Fruit fly (Drosophila melanogaster) whole organism, embryonic: Measurements from ENCODE around the gene Mrp5.

ENCODE experiments used
- ATbp ChIP-seq: fragments of 200-800 bp; sonication (Bioruptor generic); optimal IDR thresholded peaks from 2 replicates; lab custom pipeline; 2017; ENCODE audit warnings: missing biosample characterization, mild to moderate bottlenecking, missing genetic modification characterization, missing genetic modification reagents
- Aef1 ChIP-seq: fragments of 200-800 bp; sonication (Bioruptor generic); IDR thresholded peaks from 3 replicates; pipeline ENCODE4 v1.3.6; 2022; ENCODE audit warnings: missing biosample characterization, missing genetic modification characterization
- CG10209 ChIP-seq: fragments of 200-800 bp; sonication (Bioruptor generic); optimal IDR thresholded peaks from 3 replicates; lab custom pipeline; 2017; ENCODE audit warnings: missing biosample characterization, mild to moderate bottlenecking, missing genetic modification characterization, missing genetic modification reagents
- CG10462 ChIP-seq: fragments of 200-800 bp; sonication (Bioruptor generic); optimal IDR thresholded peaks from 2 replicates; lab custom pipeline; 2016; ENCODE audit warnings: missing biosample characterization, missing genetic modification characterization
- CG13287 ChIP-seq: fragments of 200-800 bp; sonication (Bioruptor generic); IDR thresholded peaks from 2 replicates; pipeline ENCODE4 v1.3.6; 2022; ENCODE audit warnings: missing biosample characterization, missing genetic modification characterization; ENCODE audit not compliant: partially characterized antibody
- CG13624 ChIP-seq: fragments of 200-800 bp; sonication (Bioruptor generic); optimal IDR thresholded peaks from 2 replicates; lab custom pipeline; 2016; ENCODE audit warnings: missing biosample characterization, missing genetic modification characterization
- CG14710 ChIP-seq: fragments of 200-800 bp; sonication (Bioruptor generic); optimal IDR thresholded peaks from 3 replicates; lab custom pipeline; 2019; ENCODE audit warnings: missing biosample characterization, mild to moderate bottlenecking, missing genetic modification characterization, moderate library complexity
- CG16815 ChIP-seq: fragments of 200-800 bp; sonication (Bioruptor generic); optimal IDR thresholded peaks from 3 replicates; lab custom pipeline; 2017; ENCODE audit warnings: missing biosample characterization, mild to moderate bottlenecking, missing genetic modification characterization
- CG16863 ChIP-seq: fragments of 200-800 bp; sonication (Bioruptor generic); optimal IDR thresholded peaks from 3 replicates; lab custom pipeline; 2016; ENCODE audit warnings: missing biosample characterization, missing genetic modification characterization
- CG2129 ChIP-seq: fragments of 200-800 bp; sonication (Bioruptor generic); IDR thresholded peaks from 2 replicates; pipeline ENCODE4 v1.3.6; 2022; ENCODE audit warnings: missing biosample characterization, missing genetic modification characterization; ENCODE audit not compliant: partially characterized antibody
- CG2199 ChIP-seq: fragments of 200-800 bp; sonication (Bioruptor generic); IDR thresholded peaks from 3 replicates; pipeline ENCODE4 v1.3.6; 2022; ENCODE audit warnings: missing biosample characterization, missing genetic modification characterization
- CG31224 ChIP-seq: fragments of 200-800 bp; sonication (Bioruptor generic); IDR thresholded peaks from 2 replicates; pipeline ENCODE4 v1.3.6; 2022; ENCODE audit warnings: missing biosample characterization, missing genetic modification characterization
- CG32772 ChIP-seq: fragments of 200-800 bp; sonication (Bioruptor generic); IDR thresholded peaks from 2 replicates; pipeline ENCODE4 v1.3.6; 2022; ENCODE audit warnings: missing biosample characterization, missing genetic modification characterization
- CG34422 ChIP-seq: fragments of 200-800 bp; sonication (Bioruptor generic); IDR thresholded peaks from 3 replicates; pipeline ENCODE4 v1.3.6; 2022; ENCODE audit warnings: missing biosample characterization, missing genetic modification characterization
- CG43689 ChIP-seq: fragments of 200-800 bp; sonication (Bioruptor generic); IDR thresholded peaks from 2 replicates; pipeline ENCODE4 v1.3.6; 2022; ENCODE audit warnings: missing biosample characterization, missing genetic modification characterization
- CG7271 ChIP-seq: fragments of 200-800 bp; sonication (Bioruptor generic); optimal IDR thresholded peaks from 2 replicates; lab custom pipeline; 2018; ENCODE audit warnings: missing biosample characterization, mild to moderate bottlenecking, missing genetic modification characterization, moderate library complexity
- CG7556 ChIP-seq: fragments of 200-800 bp; sonication (Bioruptor generic); optimal IDR thresholded peaks from 2 replicates; lab custom pipeline; 2017; ENCODE audit warnings: missing biosample characterization, mild to moderate bottlenecking, missing genetic modification characterization
- CG7839 ChIP-seq: fragments of 200-800 bp; sonication (Bioruptor generic); optimal IDR thresholded peaks from 3 replicates; lab custom pipeline; 2018; ENCODE audit warnings: missing biosample characterization, mild to moderate bottlenecking, missing genetic modification characterization, moderate library complexity
- CG7963 ChIP-seq: fragments of 200-800 bp; sonication (Bioruptor generic); IDR thresholded peaks from 3 replicates; pipeline ENCODE4 v1.3.6; 2022; ENCODE audit warnings: missing biosample characterization, missing genetic modification characterization; ENCODE audit not compliant: partially characterized antibody
- Doc2 ChIP-seq: fragments of 200-800 bp; sonication (Bioruptor generic); IDR thresholded peaks from 2 replicates; pipeline ENCODE4 v1.3.6; 2022; ENCODE audit warnings: missing biosample characterization, missing genetic modification characterization
- E2f1 ChIP-seq: fragments of 200-800 bp; sonication (Bioruptor generic); IDR thresholded peaks from 2 replicates; pipeline ENCODE4 v1.3.6; 2022; ENCODE audit warnings: missing biosample characterization, missing genetic modification characterization
- Fer2 ChIP-seq: fragments of 200-800 bp; sonication (Bioruptor generic); optimal IDR thresholded peaks from 2 replicates; lab custom pipeline; 2018; ENCODE audit warnings: missing biosample characterization, mild to moderate bottlenecking, missing genetic modification characterization, moderate library complexity
- HHEX ChIP-seq: fragments of 200-800 bp; sonication (Bioruptor generic); optimal IDR thresholded peaks from 3 replicates; lab custom pipeline; 2017; ENCODE audit warnings: missing biosample characterization, mild to moderate bottlenecking, missing genetic modification characterization, missing genetic modification reagents
- Hand ChIP-seq: fragments of 200-800 bp; sonication (Bioruptor generic); optimal IDR thresholded peaks from 2 replicates; lab custom pipeline; 2017; ENCODE audit warnings: mild to moderate bottlenecking, missing biosample characterization, missing genetic modification reagents, missing genetic modification characterization
- Hr51 ChIP-seq, 2 experiments: fragments of 200-800 bp; sonication (Bioruptor generic); optimal IDR thresholded peaks; 2 replicates in 1 of 2; 3 replicates in 1 of 2; lab custom pipeline; 2016 to 2018; ENCODE audit warnings: missing biosample characterization in 2 of 2, missing genetic modification characterization in 2 of 2, mild to moderate bottlenecking in 1 of 2, moderate library complexity in 1 of 2
- Lhr ChIP-seq: fragments of 200-800 bp; sonication (Bioruptor generic); optimal IDR thresholded peaks from 3 replicates; lab custom pipeline; 2017; ENCODE audit warnings: mild to moderate bottlenecking, missing biosample characterization, missing genetic modification reagents, missing genetic modification characterization
- MBD-R2 ChIP-seq: fragments of 200-800 bp; sonication (Bioruptor generic); IDR thresholded peaks from 2 replicates; pipeline ENCODE4 v1.3.6; 2022; ENCODE audit warnings: missing biosample characterization, missing genetic modification characterization
- NFAT ChIP-seq: fragments of 200-800 bp; sonication (Bioruptor generic); IDR thresholded peaks from 2 replicates; pipeline ENCODE4 v1.3.6; 2022; ENCODE audit warnings: missing biosample characterization, missing genetic modification characterization
- NK7.1 ChIP-seq: fragments of 200-800 bp; sonication (Bioruptor generic); optimal IDR thresholded peaks from 3 replicates; lab custom pipeline; 2016; ENCODE audit warnings: missing biosample characterization, missing genetic modification characterization
- Optix ChIP-seq: fragments of 200-800 bp; sonication (Bioruptor generic); IDR thresholded peaks from 3 replicates; pipeline ENCODE4 v1.3.6; 2022; ENCODE audit warnings: missing biosample characterization, missing genetic modification characterization
- Taf1 ChIP-seq: fragments of 200-800 bp; sonication (Bioruptor generic); IDR thresholded peaks from 2 replicates; pipeline ENCODE4 v1.3.6; 2022; ENCODE audit warnings: missing biosample characterization, missing genetic modification characterization
- YL-1 ChIP-seq: fragments of 200-800 bp; sonication (Bioruptor generic); optimal IDR thresholded peaks from 3 replicates; lab custom pipeline; 2017; ENCODE audit warnings: missing biosample characterization, mild to moderate bottlenecking, missing genetic modification characterization
- ab ChIP-seq: fragments of 200-800 bp; sonication (Bioruptor generic); optimal IDR thresholded peaks from 2 replicates; lab custom pipeline; 2016; ENCODE audit warnings: missing biosample characterization, missing genetic modification characterization
- ara ChIP-seq: fragments of 200-800 bp; sonication (Bioruptor generic); IDR thresholded peaks from 2 replicates; pipeline ENCODE4 v1.3.6; 2022; ENCODE audit warnings: missing biosample characterization, missing genetic modification characterization
- ash1 ChIP-seq: fragments of 200-800 bp; sonication (Bioruptor generic); optimal IDR thresholded peaks from 2 replicates; lab custom pipeline; 2018; ENCODE audit warnings: missing biosample characterization, mild to moderate bottlenecking, missing genetic modification characterization
- br ChIP-seq: fragments of >200 bp; optimal IDR thresholded peaks from 2 replicates; lab custom pipeline; 2017
- crol ChIP-seq: fragments of 200-800 bp; sonication (Bioruptor generic); IDR thresholded peaks from 2 replicates; pipeline ENCODE4 v1.3.6; 2022; ENCODE audit warnings: missing biosample characterization, missing genetic modification characterization
- fu2 ChIP-seq: fragments of 200-800 bp; sonication (Bioruptor generic); optimal IDR thresholded peaks from 2 replicates; lab custom pipeline; 2016; ENCODE audit warnings: missing biosample characterization, missing genetic modification characterization
- hkb ChIP-seq, 2 experiments: fragments of 200-800 bp in 1 of 2; fragments of >200 bp in 1 of 2; sonication (Bioruptor generic) in 1 of 2; IDR thresholded peaks in 1 of 2; optimal IDR thresholded peaks in 1 of 2; 2 replicates each; pipeline versions ENCODE4 v1.3.6 to Lab custom; 2017 to 2022; ENCODE audit warnings: missing biosample characterization in 1 of 2, missing genetic modification characterization in 1 of 2
- knrl ChIP-seq: fragments of 200-800 bp; sonication (Bioruptor generic); IDR thresholded peaks from 3 replicates; pipeline ENCODE4 v1.3.6; 2022; ENCODE audit warnings: missing biosample characterization, missing genetic modification characterization; ENCODE audit not compliant: partially characterized antibody
- luna ChIP-seq: fragments of 200-800 bp; sonication (Bioruptor generic); optimal IDR thresholded peaks from 2 replicates; lab custom pipeline; 2016; ENCODE audit warnings: missing biosample characterization, missing genetic modification characterization
- mld ChIP-seq: fragments of 200-800 bp; sonication (Bioruptor generic); IDR thresholded peaks from 3 replicates; pipeline ENCODE4 v1.3.6; 2022; ENCODE audit warnings: missing biosample characterization, missing genetic modification characterization; ENCODE audit not compliant: partially characterized antibody
- org-1 ChIP-seq: fragments of 200-800 bp; sonication (Bioruptor generic); optimal IDR thresholded peaks from 2 replicates; lab custom pipeline; 2017; ENCODE audit warnings: missing biosample characterization, missing genetic modification characterization
- p53 ChIP-seq: fragments of 200-800 bp; sonication (Bioruptor generic); optimal IDR thresholded peaks from 2 replicates; lab custom pipeline; 2016; ENCODE audit warnings: missing biosample characterization, missing genetic modification characterization
- pnt ChIP-seq: fragments of 200-800 bp; sonication (Bioruptor generic); optimal IDR thresholded peaks from 3 replicates; lab custom pipeline; 2016; ENCODE audit warnings: missing biosample characterization, missing genetic modification characterization
- tio ChIP-seq: fragments of 200-800 bp; sonication (Bioruptor generic); optimal IDR thresholded peaks from 2 replicates; lab custom pipeline; 2017; ENCODE audit warnings: missing biosample characterization, missing genetic modification characterization, inconsistent platforms
- tup ChIP-seq: fragments of 200-800 bp; sonication (Bioruptor generic); optimal IDR thresholded peaks from 2 replicates; lab custom pipeline; 2016; ENCODE audit warnings: missing biosample characterization, mild to moderate bottlenecking, missing genetic modification characterization, moderate library complexity
- wor ChIP-seq: fragments of 200-800 bp; sonication (Bioruptor generic); IDR thresholded peaks from 2 replicates; pipeline ENCODE4 v1.3.6; 2022; ENCODE audit warnings: missing biosample characterization, missing genetic modification characterization
- zfh1 ChIP-seq: fragments of 200-800 bp; sonication (Bioruptor generic); IDR thresholded peaks from 3 replicates; pipeline ENCODE4 v1.3.6; 2022; ENCODE audit warnings: missing biosample characterization, missing genetic modification characterization

Gene Mrp5

dm6 chr3R:19875118-19875887 is at the start of gene Mrp5 (continued):
- TF ChIP-seq CG13287 (GFP tag; lab: Robert Waterston, UW) (no peak), CG32772 (GFP tag; lab: Robert Waterston, UW) (no peak), E2f1 (GFP tag; lab: Robert Waterston, UW) (peak; percentile 62), Hand (GFP tag; lab: Kevin White, UChicago) (no peak), CG16815 (no peak), Hr51 (GFP tag; optimal IDR thresholded peaks at IDR 0.05; lab: Kevin White, UChicago) (peak in 1 of 2 experiments; percentile 40), CG10462 (GFP tag; lab: Kevin White, UChicago) (no peak), CG43689 (GFP tag; lab: Robert Waterston, UW) (peak; percentile 50; the same call in 1 of the 2 replicates), tup (GFP tag; lab: Kevin White, UChicago) (no peak), Lhr (GFP tag; lab: Kevin White, UChicago) (no peak), CG16863 (no peak), YL-1 (GFP tag; lab: Kevin White, UChicago) (no peak), tio (peak; percentile 20), CG7271 (tag; lab: Kevin White, UChicago) (no peak), CG34422 (peak; percentile 57; the same call in 2 of the 3 replicates), NFAT (peak; percentile 51; the same call in 1 of the 2 replicates), CG14710 (tag; lab: Kevin White, UChicago) (no peak), ara (GFP tag; lab: Robert Waterston, UW) (0 out of 2 replicates have a peak, but pooled peaks have one; percentile 6), NK7.1 (GFP tag; lab: Kevin White, UChicago) (peak; percentile 6), CG10209 (peak; percentile 4), CG2129 (GFP tag; lab: Robert Waterston, UW) (no peak), MBD-R2 (GFP tag; lab: Robert Waterston, UW) (no peak; the same call in 1 of the 2 replicates), ATbp (GFP tag; lab: Kevin White, UChicago) (peak; percentile 54), Taf1 (GFP tag; lab: Robert Waterston, UW) (no peak), pnt (GFP tag; lab: Kevin White, UChicago) (no peak), zfh1 (GFP tag; lab: Robert Waterston, UW) (peak; percentile 70), CG7963 (GFP tag; lab: Robert Waterston, UW) (no peak), Fer2 (tag; lab: Kevin White, UChicago) (peak; percentile 10), CG13624 (GFP tag; lab: Kevin White, UChicago) (peak; percentile 17), wor (no peak), HHEX (GFP tag; lab: Kevin White, UChicago) (peak; percentile 6), luna (no peak), ab (GFP tag; lab: Kevin White, UChicago) (no peak), crol (GFP tag; lab: Robert Waterston, UW) (peak; percentile 75), CG31224 (GFP tag; lab: Robert Waterston, UW) (peak; percentile 47), br (no peak), CG7839 (tag; lab: Kevin White, UChicago) (peak; percentile 53), ash1 (GFP tag; lab: Kevin White, UChicago) (no peak), mld (no peak), CG2199 (GFP tag; lab: Robert Waterston, UW) (no peak), Aef1 (GFP tag; lab: Robert Waterston, UW) (peak; percentile 49; the same call in 2 of the 3 replicates), p53 (GFP tag; lab: Kevin White, UChicago) (no peak), org-1 (GFP tag; lab: Kevin White, UChicago) (peak; percentile 5), hkb (optimal IDR thresholded peaks at IDR 0.05; lab: Kevin White, UChicago) (no peak), hkb (GFP tag; IDR thresholded peaks at IDR 0.05; lab: Robert Waterston, UW) (peak; percentile 73), Optix (peak; percentile 61; the same call in 2 of the 3 replicates), Doc2 (no peak), knrl (no peak), CG7556 (GFP tag; lab: Kevin White, UChicago) (peak; percentile 42), fu2 (GFP tag; lab: Kevin White, UChicago) (no peak)
